Worm (Caenorhabditis elegans): ENCODE data around the gene idpb-5.

- TF ChIP-seq klf-2 (GFP tag; conservative IDR thresholded peaks at IDR 0.05) (no peak), ztf-29 (GFP tag; IDR thresholded peaks at IDR 0.05) (no peak), ztf-23 (GFP tag; IDR thresholded peaks at IDR 0.05) (no peak), med-1 (GFP tag; optimal IDR thresholded peaks at IDR 0.05; ENCODE audit: insufficient read depth) (no peak), flt-1 (GFP tag; IDR thresholded peaks at IDR 0.05) (no peak), T22C8.4 (GFP tag; IDR thresholded peaks at IDR 0.05) (no peak), cog-1 (tag; optimal IDR thresholded peaks at IDR 0.05) (no peak), tab-1 (GFP tag; IDR thresholded peaks at IDR 0.05) (no peak), ref-1 (GFP tag; conservative IDR thresholded peaks at IDR 0.05) (no peak)
These were observed 36.8 kb upstream of the idpb-5 start for ce11 chrV:11802508-11802907.

Data from whole organism, midembryonic.